Comparison of ENCODE assay signal across 1 fruit fly cellular context in genomic region chr3R:6881264-6882014, dm6.
A peak's percentile ranks its signal among the peaks of the same experiment; 100 is the strongest.
TF ChIP-seq lines count a peak whose summit lies in the region.

No protein-coding gene starts in this region.

TF ChIP-seq in whole organism, embryonic, 481 proteins besides CTCF, POLR2A, EP300 and RAD21 (continued from another document and continues in another):
- TF ChIP-seq CG6654 (GFP tag; optimal IDR thresholded peaks at IDR 0.05; lab: Kevin White, UChicago) = peak; percentile 48
- TF ChIP-seq CG10147 (GFP tag; optimal IDR thresholded peaks at IDR 0.05; lab: Kevin White, UChicago) = no peak
- no peak for TF ChIP-seq crol (GFP tag; IDR thresholded peaks at IDR 0.05; lab: Robert Waterston, UW)
- peak; percentile 21 for TF ChIP-seq CG7786 (GFP tag; optimal IDR thresholded peaks at IDR 0.05; lab: Kevin White, UChicago)
- TF ChIP-seq ssp (GFP tag; IDR thresholded peaks at IDR 0.05; lab: Robert Waterston, UW) = peak; percentile 42; the same call in 1 of the 2 replicates
- TF ChIP-seq ftz-f1 (GFP tag; optimal IDR thresholded peaks at IDR 0.05; lab: Kevin White, UChicago) = no peak
- peak; percentile 5 for TF ChIP-seq CG7745 (tag; optimal IDR thresholded peaks at IDR 0.05; lab: Kevin White, UChicago)
- peak; percentile 66 for TF ChIP-seq pum (GFP tag; optimal IDR thresholded peaks at IDR 0.05; lab: Kevin White, UChicago)
- no peak for TF ChIP-seq CG11723 (GFP tag; optimal IDR thresholded peaks at IDR 0.05; lab: Kevin White, UChicago)
- peak; percentile 56 for TF ChIP-seq Six4 (GFP tag; optimal IDR thresholded peaks at IDR 0.05; lab: Kevin White, UChicago)
- TF ChIP-seq Doc3 (GFP tag; IDR thresholded peaks at IDR 0.05; lab: Robert Waterston, UW; ENCODE audit: partially characterized antibody) = no peak
- no peak for TF ChIP-seq z (GFP tag; IDR thresholded peaks at IDR 0.05; lab: Robert Waterston, UW)
- TF ChIP-seq hth (optimal IDR thresholded peaks at IDR 0.05; lab: Kevin White, UChicago) = no peak
- peak; percentile 49 for TF ChIP-seq Bdp1 (GFP tag; optimal IDR thresholded peaks at IDR 0.05; lab: Kevin White, UChicago)
- TF ChIP-seq D (optimal IDR thresholded peaks at IDR 0.05; lab: Kevin White, UChicago) = no peak
- TF ChIP-seq D (GFP tag; optimal IDR thresholded peaks at IDR 0.05; lab: Kevin White, UChicago) = peak; percentile 72
- TF ChIP-seq nerfin-2 (GFP tag; IDR thresholded peaks at IDR 0.05; lab: Robert Waterston, UW; ENCODE audit: partially characterized antibody) = no peak
- peak; percentile 33 to 59 for TF ChIP-seq dpn (GFP tag; optimal IDR thresholded peaks at IDR 0.05; lab: Kevin White, UChicago)
- TF ChIP-seq Neu2 (GFP tag; optimal IDR thresholded peaks at IDR 0.05; lab: Kevin White, UChicago; ENCODE audit: borderline replicate concordance) = peak; percentile 71
- TF ChIP-seq HHEX (GFP tag; optimal IDR thresholded peaks at IDR 0.05; lab: Kevin White, UChicago) = peak; percentile 44
- peak; percentile 55 for TF ChIP-seq sqz (GFP tag; optimal IDR thresholded peaks at IDR 0.05; lab: Kevin White, UChicago)
- peak; percentile 54 for TF ChIP-seq CG32772 (GFP tag; IDR thresholded peaks at IDR 0.05; lab: Robert Waterston, UW)
- no peak for TF ChIP-seq CG7928 (GFP tag; optimal IDR thresholded peaks at IDR 0.05; lab: Kevin White, UChicago)
- TF ChIP-seq row (GFP tag; IDR thresholded peaks at IDR 0.05; lab: Robert Waterston, UW) = peak; percentile 84
- TF ChIP-seq CG12659 (GFP tag; optimal IDR thresholded peaks at IDR 0.05; lab: Kevin White, UChicago) = peak; percentile 45
- peak; percentile 66 for TF ChIP-seq Elba2 (GFP tag; optimal IDR thresholded peaks at IDR 0.05; lab: Kevin White, UChicago)
- peak; percentile 63 for TF ChIP-seq CG10654 (GFP tag; optimal IDR thresholded peaks at IDR 0.05; lab: Kevin White, UChicago)
- no peak for TF ChIP-seq CG10543 (GFP tag; optimal IDR thresholded peaks at IDR 0.05; lab: Kevin White, UChicago)
- peak; percentile 60 for TF ChIP-seq CG30431 (GFP tag; optimal IDR thresholded peaks at IDR 0.05; lab: Kevin White, UChicago)
- peak; percentile 66; the same call in 1 of the 2 replicates for TF ChIP-seq sim (GFP tag; IDR thresholded peaks at IDR 0.05; lab: Robert Waterston, UW)
- TF ChIP-seq Chrac-16 (GFP tag; optimal IDR thresholded peaks at IDR 0.05; lab: Kevin White, UChicago) = peak; percentile 73
- TF ChIP-seq CG18262 (tag; optimal IDR thresholded peaks at IDR 0.05; lab: Kevin White, UChicago) = peak; percentile 87
- TF ChIP-seq CG8290 (GFP tag; optimal IDR thresholded peaks at IDR 0.05; lab: Kevin White, UChicago) = peak; percentile 43
- no peak for TF ChIP-seq CG8290 (tag; optimal IDR thresholded peaks at IDR 0.05; lab: Kevin White, UChicago)
- TF ChIP-seq CG33213 (GFP tag; optimal IDR thresholded peaks at IDR 0.05; lab: Kevin White, UChicago) = peak; percentile 7
- TF ChIP-seq lab (GFP tag; optimal IDR thresholded peaks at IDR 0.05; lab: Kevin White, UChicago) = no peak
- TF ChIP-seq fru (optimal IDR thresholded peaks at IDR 0.05; lab: Kevin White, UChicago) = no peak
- TF ChIP-seq lbe (GFP tag; optimal IDR thresholded peaks at IDR 0.05; lab: Kevin White, UChicago) = no peak
- TF ChIP-seq CG10979 (tag; optimal IDR thresholded peaks at IDR 0.05; lab: Kevin White, UChicago) = no peak
- peak; percentile 88 for TF ChIP-seq CG2712 (tag; optimal IDR thresholded peaks at IDR 0.05; lab: Kevin White, UChicago)
- TF ChIP-seq fd96Cb (tag; optimal IDR thresholded peaks at IDR 0.05; lab: Kevin White, UChicago) = peak; percentile 79
- no peak for TF ChIP-seq Dref (GFP tag; IDR thresholded peaks at IDR 0.05; lab: Robert Waterston, UW)
- no peak for TF ChIP-seq sug (tag; optimal IDR thresholded peaks at IDR 0.05; lab: Kevin White, UChicago)
- TF ChIP-seq CG8089 (GFP tag; optimal IDR thresholded peaks at IDR 0.05; lab: Kevin White, UChicago) = peak; percentile 68
- peak; percentile 57 for TF ChIP-seq lmd (GFP tag; IDR thresholded peaks at IDR 0.05; lab: Robert Waterston, UW)
- no peak for TF ChIP-seq sens-2 (GFP tag; IDR thresholded peaks at IDR 0.05; lab: Robert Waterston, UW)
- peak; percentile 8 for TF ChIP-seq CG3065 (GFP tag; optimal IDR thresholded peaks at IDR 0.05; lab: Kevin White, UChicago)
- no peak for TF ChIP-seq Deaf1 (tag; optimal IDR thresholded peaks at IDR 0.05; lab: Kevin White, UChicago)
- TF ChIP-seq CG34422 (GFP tag; IDR thresholded peaks at IDR 0.05; lab: Robert Waterston, UW) = 0 out of 3 replicates have a peak, but pooled peaks have one; percentile 19
- TF ChIP-seq CG9609 (GFP tag; optimal IDR thresholded peaks at IDR 0.05; lab: Kevin White, UChicago) = peak; percentile 52
- TF ChIP-seq CG12236 (GFP tag; optimal IDR thresholded peaks at IDR 0.05; lab: Kevin White, UChicago) = peak; percentile 53
- TF ChIP-seq bab2 (GFP tag; optimal IDR thresholded peaks at IDR 0.05; lab: Kevin White, UChicago) = peak; percentile 48
- TF ChIP-seq zen (tag; optimal IDR thresholded peaks at IDR 0.05; lab: Kevin White, UChicago) = peak; percentile 95
- peak; percentile 14 for TF ChIP-seq Abd-B (GFP tag; optimal IDR thresholded peaks at IDR 0.05; lab: Kevin White, UChicago)
- no peak for TF ChIP-seq D19B (GFP tag; optimal IDR thresholded peaks at IDR 0.05; lab: Kevin White, UChicago)
- TF ChIP-seq Stat92E (GFP tag; optimal IDR thresholded peaks at IDR 0.05; lab: Kevin White, UChicago) = no peak
- no peak for TF ChIP-seq aop (GFP tag; IDR thresholded peaks at IDR 0.05; lab: Robert Waterston, UW)
- TF ChIP-seq dmrt11E (tag; optimal IDR thresholded peaks at IDR 0.05; lab: Kevin White, UChicago) = peak; percentile 93
- TF ChIP-seq CG7987 (GFP tag; optimal IDR thresholded peaks at IDR 0.05; lab: Kevin White, UChicago) = no peak
- TF ChIP-seq CG15601 (tag; optimal IDR thresholded peaks at IDR 0.05; lab: Kevin White, UChicago) = peak; percentile 77
- TF ChIP-seq Dip2 (GFP tag; IDR thresholded peaks at IDR 0.05; lab: Robert Waterston, UW) = no peak
- TF ChIP-seq HmgZ (tag; optimal IDR thresholded peaks at IDR 0.05; lab: Kevin White, UChicago) = no peak
- peak; percentile 77 for TF ChIP-seq CG11504 (tag; optimal IDR thresholded peaks at IDR 0.05; lab: Kevin White, UChicago)
- no peak for TF ChIP-seq schlank (tag; optimal IDR thresholded peaks at IDR 0.05; lab: Kevin White, UChicago)
- peak; percentile 68 for TF ChIP-seq pnt (GFP tag; optimal IDR thresholded peaks at IDR 0.05; lab: Kevin White, UChicago)
- TF ChIP-seq kay (GFP tag; optimal IDR thresholded peaks at IDR 0.05; lab: Kevin White, UChicago) = no peak
- no peak for TF ChIP-seq ash1 (GFP tag; optimal IDR thresholded peaks at IDR 0.05; lab: Kevin White, UChicago)
- 0 out of 3 replicates have a peak, but pooled peaks have one; percentile 20 for TF ChIP-seq CG14050 (GFP tag; IDR thresholded peaks at IDR 0.05; lab: Robert Waterston, UW)
- TF ChIP-seq CG3407 (GFP tag; optimal IDR thresholded peaks at IDR 0.05; lab: Kevin White, UChicago) = peak; percentile 64
- no peak for TF ChIP-seq CG17359 (tag; optimal IDR thresholded peaks at IDR 0.05; lab: Kevin White, UChicago)
- no peak for TF ChIP-seq bowl (GFP tag; IDR thresholded peaks at IDR 0.05; lab: Robert Waterston, UW)
- peak; percentile 70 for TF ChIP-seq CG10959 (GFP tag; IDR thresholded peaks at IDR 0.05; lab: Robert Waterston, UW)
- no peak for TF ChIP-seq gce (GFP tag; IDR thresholded peaks at IDR 0.05; lab: Robert Waterston, UW)
- TF ChIP-seq Meics (GFP tag; optimal IDR thresholded peaks at IDR 0.05; lab: Kevin White, UChicago) = peak; percentile 30
- TF ChIP-seq pros (GFP tag; optimal IDR thresholded peaks at IDR 0.05; lab: Kevin White, UChicago) = peak; percentile 60
- TF ChIP-seq Dip3 (GFP tag; optimal IDR thresholded peaks at IDR 0.05; lab: Kevin White, UChicago) = no peak
- no peak for TF ChIP-seq CG6272 (GFP tag; IDR thresholded peaks at IDR 0.05; lab: Robert Waterston, UW)
- TF ChIP-seq CG9817 (tag; optimal IDR thresholded peaks at IDR 0.05; lab: Kevin White, UChicago) = peak; percentile 24
- TF ChIP-seq nau (GFP tag; optimal IDR thresholded peaks at IDR 0.05; lab: Kevin White, UChicago) = no peak
- TF ChIP-seq ac (GFP tag; optimal IDR thresholded peaks at IDR 0.05; lab: Kevin White, UChicago) = peak; percentile 59
- no peak for TF ChIP-seq ase (GFP tag; IDR thresholded peaks at IDR 0.05; lab: Robert Waterston, UW)
- TF ChIP-seq CG17385 (GFP tag; optimal IDR thresholded peaks at IDR 0.05; lab: Kevin White, UChicago) = peak; percentile 57
- TF ChIP-seq jigr1 (GFP tag; IDR thresholded peaks at IDR 0.05; lab: Robert Waterston, UW) = no peak
- no peak for TF ChIP-seq Adf1 (GFP tag; IDR thresholded peaks at IDR 0.05; lab: Robert Waterston, UW)
- peak; percentile 14 for TF ChIP-seq CrebB (tag; optimal IDR thresholded peaks at IDR 0.05; lab: Kevin White, UChicago)
- TF ChIP-seq CG7556 (GFP tag; optimal IDR thresholded peaks at IDR 0.05; lab: Kevin White, UChicago) = no peak
- TF ChIP-seq tio (GFP tag; optimal IDR thresholded peaks at IDR 0.05; lab: Kevin White, UChicago) = peak; percentile 54
- peak; percentile 52 for TF ChIP-seq CG8944 (GFP tag; optimal IDR thresholded peaks at IDR 0.05; lab: Kevin White, UChicago)
- TF ChIP-seq dm (GFP tag; optimal IDR thresholded peaks at IDR 0.05; lab: Kevin White, UChicago) = peak; percentile 37
- TF ChIP-seq sd (tag; optimal IDR thresholded peaks at IDR 0.05; lab: Kevin White, UChicago) = no peak
- peak; percentile 66 for TF ChIP-seq Hsf (GFP tag; optimal IDR thresholded peaks at IDR 0.05; lab: Kevin White, UChicago)
- peak; percentile 87 for TF ChIP-seq gem (tag; optimal IDR thresholded peaks at IDR 0.05; lab: Kevin White, UChicago)
- TF ChIP-seq CG6813 (GFP tag; optimal IDR thresholded peaks at IDR 0.05; lab: Kevin White, UChicago) = peak; percentile 49
- TF ChIP-seq gcm (GFP tag; optimal IDR thresholded peaks at IDR 0.05; lab: Kevin White, UChicago) = peak; percentile 87
- no peak for TF ChIP-seq CG16813 (GFP tag; IDR thresholded peaks at IDR 0.05; lab: Robert Waterston, UW; ENCODE audit: partially characterized antibody)
- TF ChIP-seq bigmax (GFP tag; optimal IDR thresholded peaks at IDR 0.05; lab: Kevin White, UChicago) = no peak
- TF ChIP-seq unc-4 (GFP tag; IDR thresholded peaks at IDR 0.05; lab: Robert Waterston, UW; ENCODE audit: partially characterized antibody) = no peak
- no peak for TF ChIP-seq sr (GFP tag; IDR thresholded peaks at IDR 0.05; lab: Robert Waterston, UW)
- TF ChIP-seq twi (tag; optimal IDR thresholded peaks at IDR 0.05; lab: Kevin White, UChicago) = peak; percentile 74
- no peak for TF ChIP-seq CG1024 (GFP tag; IDR thresholded peaks at IDR 0.05; lab: Robert Waterston, UW)
- peak; percentile 98 for TF ChIP-seq CG15479 (GFP tag; optimal IDR thresholded peaks at IDR 0.05; lab: Kevin White, UChicago)
- peak in 1 of 2 experiments; percentile 89 for TF ChIP-seq bsh (GFP tag; optimal IDR thresholded peaks at IDR 0.05; lab: Kevin White, UChicago)
- TF ChIP-seq B-H2 (GFP tag; optimal IDR thresholded peaks at IDR 0.05; lab: Kevin White, UChicago) = no peak
- no peak for TF ChIP-seq CG11085 (GFP tag; IDR thresholded peaks at IDR 0.05; lab: Robert Waterston, UW)
- no peak for TF ChIP-seq Dp (GFP tag; optimal IDR thresholded peaks at IDR 0.05; lab: Kevin White, UChicago)
- peak; percentile 58 for TF ChIP-seq NC2β (GFP tag; optimal IDR thresholded peaks at IDR 0.05; lab: Kevin White, UChicago)
- no peak for TF ChIP-seq CG17186 (GFP tag; optimal IDR thresholded peaks at IDR 0.05; lab: Kevin White, UChicago)
- no peak for TF ChIP-seq Kr (GFP tag; optimal IDR thresholded peaks at IDR 0.05; lab: Kevin White, UChicago)
- no peak for TF ChIP-seq Taf1 (GFP tag; IDR thresholded peaks at IDR 0.05; lab: Robert Waterston, UW)
- peak; percentile 61 for TF ChIP-seq shn (GFP tag; optimal IDR thresholded peaks at IDR 0.05; lab: Kevin White, UChicago)
- no peak for TF ChIP-seq BEAF-32 (GFP tag; optimal IDR thresholded peaks at IDR 0.05; lab: Kevin White, UChicago)
- peak; percentile 51 for TF ChIP-seq odd (GFP tag; optimal IDR thresholded peaks at IDR 0.05; lab: Kevin White, UChicago)
- TF ChIP-seq Fer2 (tag; optimal IDR thresholded peaks at IDR 0.05; lab: Kevin White, UChicago) = no peak
- TF ChIP-seq fd102C (GFP tag; optimal IDR thresholded peaks at IDR 0.05; lab: Kevin White, UChicago) = peak; percentile 89
- peak; percentile 87 for TF ChIP-seq CG15696 (tag; optimal IDR thresholded peaks at IDR 0.05; lab: Kevin White, UChicago)
- no peak for TF ChIP-seq vfl (GFP tag; optimal IDR thresholded peaks at IDR 0.05; lab: Kevin White, UChicago)
- TF ChIP-seq CG10209 (GFP tag; optimal IDR thresholded peaks at IDR 0.05; lab: Kevin White, UChicago) = peak; percentile 71
- TF ChIP-seq mirr (GFP tag; optimal IDR thresholded peaks at IDR 0.05; lab: Kevin White, UChicago) = no peak
- peak; percentile 56; the same call in 2 of the 3 replicates for TF ChIP-seq tgo (GFP tag; IDR thresholded peaks at IDR 0.05; lab: Robert Waterston, UW)
- peak; percentile 49 for TF ChIP-seq CG13624 (GFP tag; optimal IDR thresholded peaks at IDR 0.05; lab: Kevin White, UChicago)
- TF ChIP-seq Sry-β (GFP tag; optimal IDR thresholded peaks at IDR 0.05; lab: Kevin White, UChicago) = peak; percentile 8
- TF ChIP-seq danr (GFP tag; IDR thresholded peaks at IDR 0.05; lab: Robert Waterston, UW) = no peak
- TF ChIP-seq ATbp (GFP tag; optimal IDR thresholded peaks at IDR 0.05; lab: Kevin White, UChicago) = peak; percentile 72
- TF ChIP-seq zf30C (GFP tag; optimal IDR thresholded peaks at IDR 0.05; lab: Kevin White, UChicago) = peak; percentile 97
- peak; percentile 22 for TF ChIP-seq caup (GFP tag; optimal IDR thresholded peaks at IDR 0.05; lab: Kevin White, UChicago; ENCODE audit: severe bottlenecking)
- TF ChIP-seq al (GFP tag; IDR thresholded peaks at IDR 0.05; lab: Robert Waterston, UW) = no peak
- TF ChIP-seq CG6175 (GFP tag; IDR thresholded peaks at IDR 0.05; lab: Robert Waterston, UW) = no peak
- peak; percentile 57; the same call in 1 of the 2 replicates for TF ChIP-seq Awh (GFP tag; IDR thresholded peaks at IDR 0.05; lab: Robert Waterston, UW)
- TF ChIP-seq phol (tag; optimal IDR thresholded peaks at IDR 0.05; lab: Kevin White, UChicago) = peak; percentile 90
- no peak for TF ChIP-seq vnd (GFP tag; IDR thresholded peaks at IDR 0.05; lab: Robert Waterston, UW; ENCODE audit: partially characterized antibody)
- TF ChIP-seq zfh1 (GFP tag; IDR thresholded peaks at IDR 0.05; lab: Robert Waterston, UW) = peak; percentile 85
- TF ChIP-seq CG1832 (GFP tag; optimal IDR thresholded peaks at IDR 0.05; lab: Kevin White, UChicago) = no peak
- TF ChIP-seq CG2120 (GFP tag; optimal IDR thresholded peaks at IDR 0.05; lab: Kevin White, UChicago) = no peak
- TF ChIP-seq az2 (GFP tag; optimal IDR thresholded peaks at IDR 0.05; lab: Kevin White, UChicago) = peak; percentile 71
- peak; percentile 67 for TF ChIP-seq CG4820 (GFP tag; optimal IDR thresholded peaks at IDR 0.05; lab: Kevin White, UChicago)
